Fruit fly (Drosophila melanogaster): ENCODE measurements around the gene Dus4.

Dus4 gene

dm6 chr2L:19051534-19052100 is 11.5 kb upstream of the Dus4 start, which contains the start of gene Rpn3 (continued):
- TF ChIP-seq GATAe (GFP tag; conservative IDR thresholded peaks at IDR 0.05) = 0 out of 2 replicates have a peak, but pooled peaks have one; percentile 34
- TF ChIP-seq eyg (GFP tag; optimal IDR thresholded peaks at IDR 0.05) = peak; percentile 55
- peak; percentile 74 to 82 for TF ChIP-seq Hr51 (GFP tag; optimal IDR thresholded peaks at IDR 0.05)
- peak; percentile 73 for TF ChIP-seq CG3838 (GFP tag; optimal IDR thresholded peaks at IDR 0.05)
- TF ChIP-seq CG10462 (GFP tag; optimal IDR thresholded peaks at IDR 0.05) = peak; percentile 79
- peak; percentile 73; the same call in 1 of the 3 replicates for TF ChIP-seq C15 (GFP tag; IDR thresholded peaks at IDR 0.05)
- peak; percentile 86 for TF ChIP-seq Six4 (GFP tag; optimal IDR thresholded peaks at IDR 0.05)
- peak; percentile 91 for TF ChIP-seq CG12659 (GFP tag; optimal IDR thresholded peaks at IDR 0.05)
- peak; percentile 77 to 90 for TF ChIP-seq dpn (GFP tag; optimal IDR thresholded peaks at IDR 0.05)
- TF ChIP-seq ATbp (GFP tag; optimal IDR thresholded peaks at IDR 0.05) = no peak
- peak; percentile 9 for TF ChIP-seq CG34376 (GFP tag; optimal IDR thresholded peaks at IDR 0.05)
- TF ChIP-seq HLH3B (GFP tag; IDR thresholded peaks at IDR 0.05) = peak; percentile 82
- TF ChIP-seq tup (GFP tag; optimal IDR thresholded peaks at IDR 0.05) = peak; percentile 31
- peak; percentile 63 for TF ChIP-seq scrt (GFP tag; optimal IDR thresholded peaks at IDR 0.05)
- peak; percentile 76 for TF ChIP-seq maf-S (GFP tag; optimal IDR thresholded peaks at IDR 0.05)
- peak; percentile 51 for TF ChIP-seq CG11398 (GFP tag; optimal IDR thresholded peaks at IDR 0.05)
- peak; percentile 17 for TF ChIP-seq sima (GFP tag; optimal IDR thresholded peaks at IDR 0.05)
- TF ChIP-seq fd64A (GFP tag; optimal IDR thresholded peaks at IDR 0.05) = no peak
- TF ChIP-seq Poxn (GFP tag; IDR thresholded peaks at IDR 0.05) = peak; percentile 10; the same call in 1 of the 2 replicates
- peak; percentile 80 for TF ChIP-seq CG8944 (GFP tag; optimal IDR thresholded peaks at IDR 0.05)
- TF ChIP-seq sr (GFP tag; IDR thresholded peaks at IDR 0.05) = peak; percentile 29; the same call in 1 of the 3 replicates
- peak; percentile 22 for TF ChIP-seq nom (GFP tag; optimal IDR thresholded peaks at IDR 0.05)
- peak; percentile 87 for TF ChIP-seq CG14710 (tag; optimal IDR thresholded peaks at IDR 0.05)
- peak; percentile 82 for TF ChIP-seq CG7839 (tag; optimal IDR thresholded peaks at IDR 0.05)
- peak; percentile 46 for TF ChIP-seq CG15073 (GFP tag; optimal IDR thresholded peaks at IDR 0.05)
- peak; percentile 68 for TF ChIP-seq CG16815 (GFP tag; optimal IDR thresholded peaks at IDR 0.05)
- peak; percentile 62 for TF ChIP-seq CG9215 (GFP tag; IDR thresholded peaks at IDR 0.05)
- TF ChIP-seq sens (GFP tag) = peak; percentile 97
- peak; percentile 79 for TF ChIP-seq fd96Cb (tag; optimal IDR thresholded peaks at IDR 0.05)
- peak; percentile 69 for TF ChIP-seq CG4617 (GFP tag; optimal IDR thresholded peaks at IDR 0.05; ENCODE audit: borderline replicate concordance)
- TF ChIP-seq D19B (GFP tag; optimal IDR thresholded peaks at IDR 0.05) = no peak
- TF ChIP-seq CG2120 (GFP tag; optimal IDR thresholded peaks at IDR 0.05) = peak; percentile 92
- TF ChIP-seq repo (GFP tag; optimal IDR thresholded peaks at IDR 0.05) = peak; percentile 73
- TF ChIP-seq CG9437 (GFP tag; optimal IDR thresholded peaks at IDR 0.05) = peak; percentile 99
- TF ChIP-seq croc (GFP tag; conservative IDR thresholded peaks at IDR 0.05) = peak; percentile 52
- peak; percentile 91 for TF ChIP-seq Ptx1 (GFP tag; IDR thresholded peaks at IDR 0.05)
- TF ChIP-seq danr (GFP tag; IDR thresholded peaks at IDR 0.05) = peak; percentile 63
- TF ChIP-seq CG15601 (tag; optimal IDR thresholded peaks at IDR 0.05) = peak; percentile 51
- peak; percentile 18 for TF ChIP-seq CG17186 (GFP tag; optimal IDR thresholded peaks at IDR 0.05)
- TF ChIP-seq ase (GFP tag; IDR thresholded peaks at IDR 0.05) = peak; percentile 86
- peak; percentile 87 for TF ChIP-seq H2.0 (GFP tag; IDR thresholded peaks at IDR 0.05)
- TF ChIP-seq CG8089 (GFP tag; optimal IDR thresholded peaks at IDR 0.05) = peak; percentile 73
- peak; percentile 71 for TF ChIP-seq Oaz (GFP tag; IDR thresholded peaks at IDR 0.05)
- peak; percentile 24 for TF ChIP-seq luna (GFP tag; optimal IDR thresholded peaks at IDR 0.05)
- TF ChIP-seq Blimp-1 (GFP tag; optimal IDR thresholded peaks at IDR 0.05) = peak; percentile 85
- TF ChIP-seq ap (GFP tag; IDR thresholded peaks at IDR 0.05) = peak; percentile 80
- peak; percentile 13 for TF ChIP-seq Fer2 (tag; optimal IDR thresholded peaks at IDR 0.05)
- peak; percentile 53 for TF ChIP-seq CG13296 (GFP tag; optimal IDR thresholded peaks at IDR 0.05)
- no peak for TF ChIP-seq CG5180 (GFP tag; optimal IDR thresholded peaks at IDR 0.05)
- TF ChIP-seq Atf-2 (GFP tag; optimal IDR thresholded peaks at IDR 0.05) = peak; percentile 79

Measured in whole organism, embryonic.